Worm (Caenorhabditis elegans) whole organism, L1 larva: ENCODE data around the gene F13H8.3.

Source experiments
- C04F5.9 ChIP-seq: sonication (generic microtip); optimal IDR thresholded peaks from 2 replicates; lab custom pipeline; 2016; ENCODE audit warnings: missing genetic modification characterization, missing compliant biosample characterization
- C34B4.2 ChIP-seq: sonication (generic microtip); optimal IDR thresholded peaks from 2 replicates; lab custom pipeline; 2017; ENCODE audit warnings: mild to moderate bottlenecking, missing genetic modification characterization, missing compliant biosample characterization
- F16B12.6 ChIP-seq: fragments of 150-350 bp; optimal IDR thresholded peaks from 2 replicates; lab custom pipeline; 2014; ENCODE audit warnings: missing biosample characterization, missing genetic modification characterization
- Y116A8C.19 ChIP-seq: sonication (generic microtip); optimal IDR thresholded peaks from 2 replicates; lab custom pipeline; 2016; ENCODE audit warnings: missing compliant biosample characterization, missing genetic modification characterization, borderline replicate concordance
- aha-1 ChIP-seq: fragments of 150-350 bp; optimal IDR thresholded peaks from 2 replicates; lab custom pipeline; 2014; ENCODE audit warnings: missing biosample characterization, missing genetic modification characterization
- ama-1 ChIP-seq: fragments of 150-350 bp; optimal IDR thresholded peaks from 2 replicates; lab custom pipeline; 2014
- blmp-1 ChIP-seq: fragments of 150-350 bp; optimal IDR thresholded peaks from 2 replicates; lab custom pipeline; 2014; ENCODE audit warnings: missing biosample characterization, missing genetic modification characterization
- ceh-63 ChIP-seq: fragments of 200-800 bp; sonication (Bioruptor generic); optimal IDR thresholded peaks from 2 replicates; lab custom pipeline; 2018; ENCODE audit warnings: mild to moderate bottlenecking, missing genetic modification characterization, missing compliant biosample characterization
- ceh-8 ChIP-seq: fragments of 200-800 bp; sonication (Bioruptor generic); optimal IDR thresholded peaks from 2 replicates; lab custom pipeline; 2018; ENCODE audit warnings: mild to moderate bottlenecking, missing genetic modification characterization, moderate library complexity, missing compliant biosample characterization
- ceh-82 ChIP-seq, 3 experiments: fragments of 150-350 bp in 1 of 3; sonication (generic microtip) in 2 of 3; optimal IDR thresholded peaks; 2 replicates each; lab custom pipeline; 2014 to 2017; ENCODE audit warnings: missing biosample characterization in 3 of 3, missing genetic modification characterization in 3 of 3
- ceh-90 ChIP-seq: sonication (generic microtip); optimal IDR thresholded peaks from 2 replicates; lab custom pipeline; 2016; ENCODE audit warnings: missing genetic modification characterization, missing compliant biosample characterization
- ces-1 ChIP-seq: fragments of 150-350 bp; optimal IDR thresholded peaks from 2 replicates; lab custom pipeline; 2014; ENCODE audit warnings: missing biosample characterization, missing genetic modification reagents, missing genetic modification characterization
- dpl-1 ChIP-seq, 3 experiments: fragments of 150-350 bp in 2 of 3; sonication (generic microtip) in 1 of 3; optimal IDR thresholded peaks; 2 replicates each; lab custom pipeline; 2014 to 2017; ENCODE audit warnings: missing biosample characterization in 3 of 3, missing genetic modification characterization in 3 of 3, missing genetic modification reagents in 3 of 3
- dsc-1 ChIP-seq: sonication (generic microtip); optimal IDR thresholded peaks from 2 replicates; lab custom pipeline; 2016; ENCODE audit warnings: mild to moderate bottlenecking, missing genetic modification characterization, missing compliant biosample characterization
- efl-1 ChIP-seq, 4 experiments: fragments of 150-350 bp; optimal IDR thresholded peaks in 3 of 4; peaks in 1 of 4; 1 replicate in 1 of 4; 2 replicates in 3 of 4; lab custom pipeline; 2014; ENCODE audit warnings: missing biosample characterization in 2 of 4, missing genetic modification characterization in 2 of 4, missing genetic modification reagents in 2 of 4
- egl-13 ChIP-seq: sonication (generic microtip); optimal IDR thresholded peaks from 2 replicates; lab custom pipeline; 2016; ENCODE audit warnings: missing genotype, missing genetic modification reagents, missing genetic modification characterization, missing compliant biosample characterization
- egl-27 ChIP-seq, 2 experiments: fragments of 150-350 bp in 1 of 2; sonication (generic microtip); optimal IDR thresholded peaks; 3 replicates each; lab custom pipeline; 2017 to 2018; ENCODE audit warnings: missing biosample characterization in 2 of 2, missing genetic modification characterization in 2 of 2, missing genetic modification reagents in 2 of 2
- elt-3 ChIP-seq, 6 experiments: fragments of 150-350 bp in 1 of 6; sonication (generic microtip); optimal IDR thresholded peaks; 2 replicates each; lab custom pipeline; 2017 to 2018; ENCODE audit warnings: missing biosample characterization in 6 of 6, missing genetic modification characterization in 6 of 6, inconsistent platforms in 1 of 6
- ets-5 ChIP-seq: fragments of 200-800 bp; sonication (Bioruptor generic); IDR thresholded peaks from 2 replicates; pipeline ENCODE4 v1.3.6; 2022; ENCODE audit warnings: missing genetic modification characterization, missing compliant biosample characterization
- fkh-10 ChIP-seq: sonication (generic microtip); optimal IDR thresholded peaks from 2 replicates; lab custom pipeline; 2017; ENCODE audit warnings: missing biosample characterization, missing genetic modification reagents, missing genetic modification characterization
- fkh-4 ChIP-seq: sonication (generic microtip); optimal IDR thresholded peaks from 2 replicates; lab custom pipeline; 2016; ENCODE audit warnings: missing compliant biosample characterization, missing genetic modification characterization, borderline replicate concordance
- fkh-8 ChIP-seq: sonication (generic microtip); optimal IDR thresholded peaks from 2 replicates; lab custom pipeline; 2016; ENCODE audit warnings: mild to moderate bottlenecking, missing genetic modification characterization, missing compliant biosample characterization
- fos-1 ChIP-seq: fragments of 150-350 bp; optimal IDR thresholded peaks from 2 replicates; lab custom pipeline; 2014; ENCODE audit warnings: missing biosample characterization, missing genetic modification characterization
- grh-1 ChIP-seq: fragments of 200-800 bp; sonication (Bioruptor generic); IDR thresholded peaks from 2 replicates; pipeline ENCODE4 v1.3.6; 2022; ENCODE audit warnings: missing genetic modification reagents, missing genetic modification characterization, missing compliant biosample characterization
- hlh-17 ChIP-seq: fragments of 200-800 bp; sonication (Bioruptor generic); optimal IDR thresholded peaks from 2 replicates; lab custom pipeline; 2018; ENCODE audit warnings: missing genetic modification characterization, mild to moderate bottlenecking, missing compliant biosample characterization, moderate library complexity, borderline replicate concordance
- hpl-2 ChIP-seq: fragments of 150-350 bp; optimal IDR thresholded peaks from 2 replicates; lab custom pipeline; 2014; ENCODE audit warnings: missing biosample characterization, missing genetic modification reagents, missing genetic modification characterization
- irx-1 ChIP-seq: sonication (generic microtip); optimal IDR thresholded peaks from 2 replicates; lab custom pipeline; 2016; ENCODE audit warnings: missing genetic modification characterization, missing compliant biosample characterization
- lin-35 ChIP-seq, 2 experiments: fragments of 150-350 bp; optimal IDR thresholded peaks; 2 replicates each; lab custom pipeline; 2014; ENCODE audit warnings: missing biosample characterization in 2 of 2, missing genetic modification characterization in 2 of 2, missing genetic modification reagents in 2 of 2
- lin-39 ChIP-seq: fragments of 150-350 bp; optimal IDR thresholded peaks from 2 replicates; lab custom pipeline; 2014; ENCODE audit warnings: missing biosample characterization, missing genetic modification reagents, missing genetic modification characterization
- lsy-2 ChIP-seq, 2 experiments: fragments of 150-350 bp; optimal IDR thresholded peaks; 2 replicates each; lab custom pipeline; 2014; ENCODE audit warnings: missing biosample characterization in 2 of 2, missing genetic modification characterization in 2 of 2
- mab-9 ChIP-seq: fragments of 200-800 bp; sonication (Bioruptor generic); IDR thresholded peaks from 2 replicates; pipeline ENCODE4 v1.3.6; 2022; ENCODE audit warnings: missing genetic modification reagents, missing genetic modification characterization, missing compliant biosample characterization
- mef-2 ChIP-seq: fragments of 150-350 bp; optimal IDR thresholded peaks from 2 replicates; lab custom pipeline; 2014; ENCODE audit warnings: missing biosample characterization, missing genetic modification characterization
- nhr-12 ChIP-seq: sonication (generic microtip); optimal IDR thresholded peaks from 2 replicates; lab custom pipeline; 2017; ENCODE audit warnings: missing biosample characterization, missing genetic modification characterization
- nhr-20 ChIP-seq: sonication (generic microtip); optimal IDR thresholded peaks from 2 replicates; lab custom pipeline; 2016; ENCODE audit warnings: mild to moderate bottlenecking, missing genetic modification characterization, missing compliant biosample characterization
- nhr-237 ChIP-seq: fragments of 150-350 bp; optimal IDR thresholded peaks from 2 replicates; lab custom pipeline; 2014; ENCODE audit warnings: missing biosample characterization, missing genetic modification characterization
- nhr-28 ChIP-seq: fragments of 150-350 bp; optimal IDR thresholded peaks from 2 replicates; lab custom pipeline; 2014; ENCODE audit warnings: missing biosample characterization, missing genetic modification characterization
- nhr-47 ChIP-seq: sonication (generic microtip); optimal IDR thresholded peaks from 2 replicates; lab custom pipeline; 2016; ENCODE audit warnings: mild to moderate bottlenecking, missing genetic modification characterization, moderate library complexity, missing compliant biosample characterization
- nhr-71 ChIP-seq: sonication (generic microtip); optimal IDR thresholded peaks from 2 replicates; lab custom pipeline; 2016; ENCODE audit warnings: mild to moderate bottlenecking, missing genetic modification characterization, moderate library complexity, missing compliant biosample characterization
- nhr-76 ChIP-seq: sonication (generic microtip); optimal IDR thresholded peaks from 2 replicates; lab custom pipeline; 2017; ENCODE audit warnings: missing biosample characterization, missing genetic modification characterization
- nhr-84 ChIP-seq: sonication (generic microtip); optimal IDR thresholded peaks from 2 replicates; lab custom pipeline; 2017; ENCODE audit warnings: missing biosample characterization, missing genetic modification characterization
- nhr-85 ChIP-seq: sonication (generic microtip); peaks from one replicate; lab custom pipeline; 2016; ENCODE audit warnings: missing genetic modification characterization, inconsistent platforms, missing compliant biosample characterization
- pax-3 ChIP-seq: fragments of 200-800 bp; sonication (Bioruptor generic); optimal IDR thresholded peaks from 2 replicates; lab custom pipeline; 2018; ENCODE audit warnings: mild to moderate bottlenecking, missing genetic modification characterization, moderate library complexity, missing compliant biosample characterization
- rnt-1 ChIP-seq: sonication (generic microtip); optimal IDR thresholded peaks from 2 replicates; lab custom pipeline; 2016; ENCODE audit warnings: mild to moderate bottlenecking, missing genetic modification characterization, moderate library complexity, missing compliant biosample characterization
- snu-23 ChIP-seq: sonication (generic microtip); optimal IDR thresholded peaks from 2 replicates; lab custom pipeline; 2016; ENCODE audit warnings: missing genetic modification characterization, missing compliant biosample characterization
- swsn-7 ChIP-seq: sonication (generic microtip); optimal IDR thresholded peaks from 2 replicates; lab custom pipeline; 2016; ENCODE audit warnings: missing genetic modification characterization, missing compliant biosample characterization
- tbx-2 ChIP-seq: sonication (generic microtip); optimal IDR thresholded peaks from 2 replicates; lab custom pipeline; 2016; ENCODE audit warnings: missing genetic modification characterization, missing compliant biosample characterization
- tlp-1 ChIP-seq: fragments of 150-350 bp; optimal IDR thresholded peaks from 2 replicates; lab custom pipeline; 2014; ENCODE audit warnings: missing biosample characterization, missing genetic modification characterization
- unc-130 ChIP-seq: fragments of 150-350 bp; optimal IDR thresholded peaks from 2 replicates; lab custom pipeline; 2017; ENCODE audit warnings: missing biosample characterization, missing genetic modification characterization, inconsistent platforms
- unc-62 ChIP-seq: fragments of 150-350 bp; optimal IDR thresholded peaks from 2 replicates; lab custom pipeline; 2014; ENCODE audit warnings: missing biosample characterization, missing genetic modification reagents, missing genetic modification characterization
- unc-98 ChIP-seq: fragments of 200-800 bp; sonication (Bioruptor generic); IDR thresholded peaks from 2 replicates; pipeline ENCODE4 v1.3.6; 2022; ENCODE audit warnings: missing genetic modification characterization, missing compliant biosample characterization
- zag-1 ChIP-seq: fragments of 150-350 bp; optimal IDR thresholded peaks from 2 replicates; lab custom pipeline; 2014; ENCODE audit warnings: missing biosample characterization, missing genetic modification characterization
- zip-4 ChIP-seq: fragments of 200-800 bp; sonication (Bioruptor generic); optimal IDR thresholded peaks from 2 replicates; lab custom pipeline; 2018; ENCODE audit warnings: mild to moderate bottlenecking, missing genetic modification characterization, moderate library complexity, missing compliant biosample characterization
- ztf-11 ChIP-seq, 2 experiments: sonication (generic microtip); optimal IDR thresholded peaks; 2 replicates each; lab custom pipeline; 2016 to 2017; ENCODE audit warnings: missing genetic modification characterization in 2 of 2, missing biosample characterization in 1 of 2, missing compliant biosample characterization in 1 of 2

F13H8.3 gene

ce11 chrII:6290047-6290582 is 26.3 kb downstream of the F13H8.3 start, which contains the start of gene upb-1:
Gene upb-1, minus strand, starts transcription at chrII:6290097.
- TF ChIP-seq C34B4.2 (tag; lab: Kevin White, UChicago) (no peak), Y116A8C.19 (tag; lab: Kevin White, UChicago) (no peak), nhr-28 (tag; lab: Kevin White, UChicago) (no peak), nhr-12 (tag; lab: Kevin White, UChicago) (no peak), ama-1 (lab: Kevin White, UChicago) (no peak), lin-35 (GFP tag; optimal IDR thresholded peaks at IDR 0.05; lab: Kevin White, UChicago) (no peak), mef-2 (tag; lab: Kevin White, UChicago) (no peak), nhr-84 (tag; lab: Kevin White, UChicago) (no peak), rnt-1 (tag; lab: Kevin White, UChicago) (peak; percentile 62), ceh-82 (tag; optimal IDR thresholded peaks at IDR 0.05; lab: Kevin White, UChicago) (no peak), dsc-1 (tag; lab: Kevin White, UChicago) (no peak), snu-23 (GFP tag; lab: Kevin White, UChicago) (peak; percentile 55), nhr-85 (tag; lab: Kevin White, UChicago) (no peak), nhr-71 (tag; lab: Kevin White, UChicago) (peak; percentile 82), F16B12.6 (tag; lab: Kevin White, UChicago) (no peak), ceh-8 (GFP tag; lab: Kevin White, UChicago) (no peak), ceh-63 (no peak), blmp-1 (tag; lab: Kevin White, UChicago) (peak; percentile 52), C04F5.9 (tag; lab: Kevin White, UChicago) (no peak), fkh-8 (tag; lab: Kevin White, UChicago) (no peak), hlh-17 (no peak), aha-1 (tag; lab: Kevin White, UChicago) (no peak), elt-3 (tag; optimal IDR thresholded peaks at IDR 0.05; lab: Kevin White, UChicago) (no peak), fkh-4 (tag; lab: Kevin White, UChicago) (no peak), swsn-7 (tag; lab: Kevin White, UChicago) (peak; percentile 7), tbx-2 (tag; lab: Kevin White, UChicago) (no peak), tlp-1 (tag; lab: Kevin White, UChicago) (no peak), unc-98 (GFP tag; lab: Robert Waterston, UW) (no peak), nhr-20 (tag; lab: Kevin White, UChicago) (peak; percentile 52), mab-9 (GFP tag; lab: Robert Waterston, UW) (no peak), nhr-237 (no peak), zag-1 (tag; lab: Kevin White, UChicago) (no peak), fos-1 (tag; lab: Kevin White, UChicago) (no peak), lsy-2 (tag; optimal IDR thresholded peaks at IDR 0.05; lab: Kevin White, UChicago) (peak; percentile 42 to 67), pax-3 (tag; lab: Kevin White, UChicago) (no peak), dpl-1 (GFP tag; optimal IDR thresholded peaks at IDR 0.05; lab: Kevin White, UChicago) (no peak), egl-27 (tag; optimal IDR thresholded peaks at IDR 0.05; lab: Kevin White, UChicago) (no peak), ceh-90 (tag; lab: Kevin White, UChicago) (no peak), ztf-11 (tag; optimal IDR thresholded peaks at IDR 0.05; lab: Kevin White, UChicago) (no peak), grh-1 (no peak), irx-1 (tag; lab: Kevin White, UChicago) (no peak), efl-1 (optimal IDR thresholded peaks at IDR 0.05; lab: Kevin White, UChicago) (peak in 1 of 2 experiments; percentile 24), efl-1 (GFP tag; optimal IDR thresholded peaks at IDR 0.05 in 1 of 2; lab: Kevin White, UChicago) (no peak), lin-39 (tag; lab: Kevin White, UChicago) (no peak), egl-13 (tag; lab: Kevin White, UChicago) (no peak), hpl-2 (no peak), nhr-47 (peak; percentile 3), ets-5 (GFP tag; lab: Robert Waterston, UW) (no peak), unc-62 (no peak), nhr-76 (no peak), ces-1 (GFP tag; lab: Kevin White, UChicago) (no peak), zip-4 (GFP tag; lab: Kevin White, UChicago) (no peak), unc-130 (peak; percentile 39), fkh-10 (GFP tag; lab: Kevin White, UChicago) (no peak)
